Worm (Caenorhabditis elegans): ENCODE results near the gene F09E10.6.

F09E10.6 gene

DNA sequence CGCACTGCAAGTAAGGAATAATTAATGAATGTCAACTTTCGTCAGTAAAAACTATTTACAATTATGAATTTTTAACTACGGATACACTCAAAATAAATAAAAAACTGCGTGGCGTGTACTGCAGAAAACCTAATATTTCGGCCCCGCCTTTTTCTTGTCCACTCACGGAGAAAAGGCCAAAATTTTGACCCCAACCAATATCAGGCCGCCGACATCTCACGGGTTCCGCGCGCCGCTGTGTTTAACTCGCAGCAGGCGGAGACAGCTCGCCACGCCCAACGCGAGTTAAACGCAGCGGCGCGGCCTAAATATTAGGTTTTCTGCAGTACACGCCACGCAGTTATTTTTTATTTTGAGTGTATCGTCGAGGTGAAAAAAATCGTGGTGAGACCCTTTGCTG lies 26.2 kb downstream of the F09E10.6 start:
- no peak for TF ChIP-seq fos-1 (tag; optimal IDR thresholded peaks at IDR 0.05)
- TF ChIP-seq lin-11 (tag; optimal IDR thresholded peaks at IDR 0.05), result no peak
- TF ChIP-seq peb-1 (tag; optimal IDR thresholded peaks at IDR 0.05), result no peak
- no peak for TF ChIP-seq ceh-16 (tag; optimal IDR thresholded peaks at IDR 0.05)
- no peak for TF ChIP-seq sem-4 (tag; optimal IDR thresholded peaks at IDR 0.05)
- TF ChIP-seq nhr-11 (tag; optimal IDR thresholded peaks at IDR 0.05), result no peak
- no peak for TF ChIP-seq nhr-12 (tag; optimal IDR thresholded peaks at IDR 0.05)
- TF ChIP-seq nhr-129 (tag; optimal IDR thresholded peaks at IDR 0.05), result no peak
- TF ChIP-seq blmp-1 (tag; optimal IDR thresholded peaks at IDR 0.05; ENCODE audit: insufficient read depth), result no peak
- no peak for TF ChIP-seq elt-1 (tag; optimal IDR thresholded peaks at IDR 0.05)
- no peak for TF ChIP-seq nhr-237 (tag; optimal IDR thresholded peaks at IDR 0.05)
- TF ChIP-seq ztf-11 (tag; optimal IDR thresholded peaks at IDR 0.05), result no peak
- no peak for TF ChIP-seq lsy-2 (tag; optimal IDR thresholded peaks at IDR 0.05)
- no peak for TF ChIP-seq egl-27 (tag; optimal IDR thresholded peaks at IDR 0.05)
- no peak for TF ChIP-seq elt-3 (tag; optimal IDR thresholded peaks at IDR 0.05)

DNA sequence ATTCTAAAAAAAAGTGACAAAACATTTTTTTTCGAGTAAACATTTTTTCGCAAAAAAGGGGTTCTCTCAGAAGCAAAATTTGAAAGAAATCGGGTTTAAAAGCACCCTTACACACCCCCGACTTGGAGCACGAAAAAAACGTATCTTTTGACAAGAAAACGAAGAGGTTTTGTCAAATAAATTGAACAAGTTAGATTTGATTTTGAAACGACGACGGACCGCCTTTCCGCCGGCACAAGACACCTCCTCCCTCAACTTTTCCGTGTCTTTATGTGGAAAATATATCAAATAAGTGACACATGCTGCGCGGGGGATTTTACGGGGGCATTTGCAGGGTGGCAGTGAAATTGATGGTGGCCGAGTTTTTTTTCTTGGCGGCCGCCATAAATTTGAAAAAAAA lies 29.4 kb downstream of the F09E10.6 start:
- no peak for TF ChIP-seq sma-3 (GFP tag; optimal IDR thresholded peaks at IDR 0.05)
- no peak for TF ChIP-seq F13H6.1 (tag; optimal IDR thresholded peaks at IDR 0.05)
- TF ChIP-seq nhr-129 (tag; optimal IDR thresholded peaks at IDR 0.05), result no peak
- TF ChIP-seq unc-62 (GFP tag; optimal IDR thresholded peaks at IDR 0.05), result no peak
- TF ChIP-seq nhr-25 (tag; optimal IDR thresholded peaks at IDR 0.05), result no peak
- TF ChIP-seq ztf-4 (tag; optimal IDR thresholded peaks at IDR 0.05), result no peak
- TF ChIP-seq blmp-1 (tag; optimal IDR thresholded peaks at IDR 0.05; ENCODE audit: insufficient read depth), result no peak
- TF ChIP-seq lin-39 (tag; optimal IDR thresholded peaks at IDR 0.05), result no peak

DNA sequence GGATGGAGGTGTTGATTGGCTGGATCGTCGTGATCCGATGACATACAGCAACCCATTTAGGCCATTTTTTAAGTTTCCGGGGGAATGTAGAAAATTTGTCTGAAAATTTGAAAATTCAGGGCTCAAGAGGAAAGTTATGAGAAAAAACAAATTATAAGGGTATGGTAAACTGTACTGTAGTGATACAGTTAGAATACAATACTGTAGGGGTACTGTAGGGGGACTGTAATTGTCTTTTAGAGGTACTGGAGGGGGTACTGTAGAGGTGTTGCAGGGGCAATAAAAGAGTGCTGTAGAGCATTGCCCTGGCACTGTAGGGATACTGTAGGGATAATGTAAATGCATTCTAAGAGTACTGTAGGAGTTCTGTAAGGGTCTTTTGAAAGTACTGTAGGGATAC lies 32.8 kb downstream of the F09E10.6 start, which contains the start of gene D1005.6:
TSS of gene D1005.6 (minus strand) at position 101 of the 400 bp plus-strand sequence.
- no peak for TF ChIP-seq ztf-4 (tag; optimal IDR thresholded peaks at IDR 0.05)
- no peak for TF ChIP-seq C34F6.9 (tag; optimal IDR thresholded peaks at IDR 0.05)
- TF ChIP-seq ztf-1 (GFP tag; conservative IDR thresholded peaks at IDR 0.05), result no peak

DNA sequence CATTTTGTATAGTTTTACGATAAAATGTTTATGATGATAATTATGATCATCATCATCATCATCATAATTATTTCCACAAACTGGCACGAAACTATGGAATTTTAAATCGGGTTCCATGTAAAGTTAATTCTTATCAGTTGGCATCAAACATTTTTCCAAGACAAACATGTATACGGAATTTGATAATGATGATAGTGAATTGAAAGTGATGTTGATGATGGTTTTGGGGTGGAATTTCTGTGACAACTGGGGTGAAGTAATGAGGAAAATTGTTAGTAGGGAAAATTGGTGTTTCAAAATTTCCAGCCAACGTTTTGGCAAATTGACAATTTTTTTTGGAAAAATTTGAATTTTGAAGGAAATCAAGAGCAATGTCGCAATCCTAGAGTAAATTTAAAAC lies 37.7 kb downstream of the F09E10.6 start:
- no peak for TF ChIP-seq nhr-12 (tag; optimal IDR thresholded peaks at IDR 0.05)
- no peak for TF ChIP-seq mab-5 (tag; optimal IDR thresholded peaks at IDR 0.05)
- TF ChIP-seq nhr-10 (tag; optimal IDR thresholded peaks at IDR 0.05), result no peak
- TF ChIP-seq unc-62 (GFP tag; optimal IDR thresholded peaks at IDR 0.05), result no peak
- no peak for TF ChIP-seq alr-1 (tag; optimal IDR thresholded peaks at IDR 0.05)
- TF ChIP-seq ceh-82 (tag; optimal IDR thresholded peaks at IDR 0.05), result no peak
- no peak for TF ChIP-seq nhr-129 (tag; optimal IDR thresholded peaks at IDR 0.05)
- no peak for TF ChIP-seq ztf-11 (tag; optimal IDR thresholded peaks at IDR 0.05)
- no peak for TF ChIP-seq gmeb-1 (tag; optimal IDR thresholded peaks at IDR 0.05)
- no peak for TF ChIP-seq nhr-25 (tag; optimal IDR thresholded peaks at IDR 0.05)
- TF ChIP-seq ceh-16 (tag; optimal IDR thresholded peaks at IDR 0.05), result no peak
- TF ChIP-seq elt-1 (tag; optimal IDR thresholded peaks at IDR 0.05), result no peak
- no peak for TF ChIP-seq fos-1 (tag; optimal IDR thresholded peaks at IDR 0.05)

DNA sequence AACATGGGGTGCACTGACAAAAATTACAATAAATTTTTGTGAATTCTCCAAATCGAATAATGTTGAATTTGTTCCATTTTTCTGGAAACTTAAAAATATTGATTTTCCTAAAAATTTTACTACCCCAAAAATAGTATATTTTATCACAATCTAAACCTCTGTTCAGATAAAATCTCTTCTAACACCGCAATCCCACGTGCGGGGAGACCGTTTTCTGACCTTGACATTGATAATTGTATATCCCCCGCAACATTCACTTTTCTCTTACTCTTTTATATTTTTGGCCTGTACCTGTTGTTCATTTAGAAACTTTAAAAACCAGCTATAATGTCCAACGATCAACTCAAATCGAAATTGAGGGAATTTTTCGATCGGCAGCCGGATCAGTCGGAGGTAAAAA lies 38.7 kb downstream of the F09E10.6 start, which contains the start of gene D1005.2:
TSS of gene D1005.2 (plus strand) at position 230 of the 400 bp plus-strand sequence.
- TF ChIP-seq elt-1 (tag; optimal IDR thresholded peaks at IDR 0.05), result no peak
- TF ChIP-seq lin-39 (tag; optimal IDR thresholded peaks at IDR 0.05), result no peak
- no peak for TF ChIP-seq dmd-4 (tag; optimal IDR thresholded peaks at IDR 0.05)
- no peak for TF ChIP-seq zag-1 (tag; optimal IDR thresholded peaks at IDR 0.05)
- TF ChIP-seq gmeb-1 (tag; optimal IDR thresholded peaks at IDR 0.05), result no peak
- no peak for TF ChIP-seq F13H6.1 (tag; optimal IDR thresholded peaks at IDR 0.05)
- no peak for TF ChIP-seq lin-11 (tag; optimal IDR thresholded peaks at IDR 0.05)
- TF ChIP-seq alr-1 (tag; optimal IDR thresholded peaks at IDR 0.05), result no peak
- no peak for TF ChIP-seq ztf-1 (GFP tag; conservative IDR thresholded peaks at IDR 0.05)
- TF ChIP-seq mdl-1 (tag; optimal IDR thresholded peaks at IDR 0.05), result peak in 1 of 2 experiments; percentile 5
- TF ChIP-seq aly-2 (tag; optimal IDR thresholded peaks at IDR 0.05), result no peak
- TF ChIP-seq snpc-4 (tag; optimal IDR thresholded peaks at IDR 0.05), result no peak
- TF ChIP-seq fos-1 (tag; optimal IDR thresholded peaks at IDR 0.05), result no peak
- TF ChIP-seq nhr-12 (tag; optimal IDR thresholded peaks at IDR 0.05), result no peak
- TF ChIP-seq unc-62 (GFP tag; optimal IDR thresholded peaks at IDR 0.05), result no peak
- no peak for TF ChIP-seq R02D3.7 (tag; optimal IDR thresholded peaks at IDR 0.05)
- TF ChIP-seq nhr-25 (tag; optimal IDR thresholded peaks at IDR 0.05), result peak; percentile 20
- TF ChIP-seq sma-9 (GFP tag; optimal IDR thresholded peaks at IDR 0.05), result peak; percentile 69
- TF ChIP-seq sma-9 (tag; optimal IDR thresholded peaks at IDR 0.05), result no peak
- TF ChIP-seq peb-1 (tag; optimal IDR thresholded peaks at IDR 0.05), result no peak
- peak; percentile 63 for TF ChIP-seq blmp-1 (tag; optimal IDR thresholded peaks at IDR 0.05; ENCODE audit: insufficient read depth)
- TF ChIP-seq unc-39 (tag; optimal IDR thresholded peaks at IDR 0.05), result no peak
- TF ChIP-seq unc-55 (GFP tag; optimal IDR thresholded peaks at IDR 0.05), result no peak
- peak; percentile 24 for TF ChIP-seq sma-3 (GFP tag; optimal IDR thresholded peaks at IDR 0.05)
- no peak for TF ChIP-seq skn-1 (tag; optimal IDR thresholded peaks at IDR 0.05)
- TF ChIP-seq ceh-16 (tag; optimal IDR thresholded peaks at IDR 0.05), result no peak

Measured in whole organism, L2 larva.